Worm (Caenorhabditis elegans): ENCODE measurements around the gene Y54G9A.9.

DNA sequence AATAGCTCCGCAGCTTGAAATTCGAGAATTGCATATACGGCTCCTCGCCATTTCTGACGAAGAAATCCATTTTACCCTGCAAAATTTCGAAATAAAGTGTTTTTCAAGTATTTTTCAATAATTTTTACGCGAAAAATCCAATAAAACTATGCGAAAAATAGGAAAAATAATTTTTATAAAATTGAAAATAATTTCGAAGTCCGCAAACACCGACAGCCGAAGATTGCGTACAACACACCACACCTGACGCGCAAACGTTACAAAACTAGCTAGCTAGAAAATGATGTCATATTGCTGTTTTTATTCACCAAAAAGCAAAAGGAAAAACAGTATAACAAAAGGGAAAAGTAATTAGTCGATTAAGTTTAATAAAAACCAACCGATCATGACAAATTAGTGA is 34.8 kb upstream of the Y54G9A.9 start, which contains the start of gene rpoa-1:
- no peak for TF ChIP-seq ceh-31 (tag; optimal IDR thresholded peaks at IDR 0.05)
- no peak for TF ChIP-seq ahr-1 (tag; optimal IDR thresholded peaks at IDR 0.05)
- no peak for TF ChIP-seq dmd-4 (tag; optimal IDR thresholded peaks at IDR 0.05; ENCODE audit: borderline replicate concordance)
- no peak for TF ChIP-seq sox-2 (GFP tag; IDR thresholded peaks at IDR 0.05)
- no peak for TF ChIP-seq tbx-2 (tag; optimal IDR thresholded peaks at IDR 0.05)
- TF ChIP-seq ceh-14 (tag; optimal IDR thresholded peaks at IDR 0.05): no peak
- TF ChIP-seq ama-1 (optimal IDR thresholded peaks at IDR 0.05): no peak
- no peak for TF ChIP-seq pha-4 (tag; optimal IDR thresholded peaks at IDR 0.05)
- TF ChIP-seq ttx-3 (tag; optimal IDR thresholded peaks at IDR 0.05): no peak
- TF ChIP-seq Y22D7AL.16 (tag; optimal IDR thresholded peaks at IDR 0.05): no peak
- no peak for TF ChIP-seq pqm-1 (tag; optimal IDR thresholded peaks at IDR 0.05)
- no peak for TF ChIP-seq K02D7.2 (tag; optimal IDR thresholded peaks at IDR 0.05)

Measured in whole organism, late embryonic.